Fruit fly (Drosophila melanogaster) whole organism, wandering third instar larva: ENCODE data around the gene CG6330.
A peak's percentile ranks its signal among the peaks of the same experiment; 100 is the strongest.

ENCODE experiments used
- Abd-B ChIP-seq: fragments of >200 bp; optimal IDR thresholded peaks from 2 replicates; lab custom pipeline; 2017; ENCODE audit warnings: missing biosample characterization, missing genetic modification characterization
- CG32264 ChIP-seq: fragments of 200-800 bp; sonication (Bioruptor generic); optimal IDR thresholded peaks from 2 replicates; lab custom pipeline; 2016; ENCODE audit warnings: missing biosample characterization, missing genetic modification characterization
- CG9705 ChIP-seq: fragments of 200-800 bp; sonication (Bioruptor generic); optimal IDR thresholded peaks from 2 replicates; lab custom pipeline; 2018; ENCODE audit warnings: missing biosample characterization, mild to moderate bottlenecking, missing genetic modification characterization
- CrebA ChIP-seq: fragments of 200-800 bp; sonication (Bioruptor generic); optimal IDR thresholded peaks from 2 replicates; lab custom pipeline; 2016; ENCODE audit warnings: missing biosample characterization, mild to moderate bottlenecking, missing genetic modification characterization, borderline replicate concordance
- Dif ChIP-seq: fragments of 200-275, 200-300 bp; sonication (Bioruptor generic); optimal IDR thresholded peaks from 2 replicates; lab custom pipeline; 2018; ENCODE audit warnings: missing biosample characterization, missing genetic modification characterization; ENCODE audit not compliant: partially characterized antibody
- GATAd ChIP-seq: sonication (Bioruptor generic); optimal IDR thresholded peaks from 2 replicates; lab custom pipeline; 2016; ENCODE audit warnings: missing biosample characterization, missing genetic modification characterization
- HLH106 ChIP-seq: fragments of 200-800 bp; optimal IDR thresholded peaks from 3 replicates; lab custom pipeline; 2019; ENCODE audit warnings: missing biosample characterization, mild to moderate bottlenecking, missing genetic modification characterization, moderate library complexity
- Hnf4 ChIP-seq: fragments of 200-800 bp; sonication (Bioruptor generic); optimal IDR thresholded peaks from 2 replicates; lab custom pipeline; 2016; ENCODE audit warnings: missing biosample characterization, mild to moderate bottlenecking, missing genetic modification characterization
- Hr78 ChIP-seq: fragments of >200 bp; optimal IDR thresholded peaks from 2 replicates; lab custom pipeline; 2017; ENCODE audit warnings: missing biosample characterization, missing genetic modification characterization
- Hr83 ChIP-seq: fragments of 200-300 bp; sonication (Bioruptor generic); optimal IDR thresholded peaks from 2 replicates; lab custom pipeline; 2016; ENCODE audit warnings: missing biosample characterization, mild to moderate bottlenecking, missing genetic modification characterization, moderate library complexity; ENCODE audit not compliant: poor library complexity, severe bottlenecking
- Jra ChIP-seq: sonication (Bioruptor generic); optimal IDR thresholded peaks from 2 replicates; lab custom pipeline; 2016; ENCODE audit warnings: missing biosample characterization, missing genetic modification characterization
- Mio ChIP-seq: sonication (Bioruptor generic); optimal IDR thresholded peaks from 2 replicates; lab custom pipeline; 2016; ENCODE audit warnings: missing biosample characterization, missing genetic modification characterization
- Myc ChIP-seq: fragments of >200 bp; optimal IDR thresholded peaks from 2 replicates; lab custom pipeline; 2017
- N ChIP-seq: fragments of >200 bp; optimal IDR thresholded peaks from 2 replicates; lab custom pipeline; 2018; ENCODE audit warnings: missing biosample characterization, missing external identifiers, missing genetic modification characterization
- OdsH ChIP-seq: fragments of 200-800 bp; sonication (Bioruptor generic); optimal IDR thresholded peaks from 2 replicates; lab custom pipeline; 2016; ENCODE audit warnings: missing biosample characterization, mild to moderate bottlenecking, missing genetic modification characterization
- Sp1 ChIP-seq: fragments of 200-800 bp; sonication (Bioruptor generic); optimal IDR thresholded peaks from 3 replicates; lab custom pipeline; 2019; ENCODE audit warnings: missing biosample characterization, mild to moderate bottlenecking, missing genetic modification characterization, moderate library complexity
- Vsx2 ChIP-seq: fragments of 200-300, 225-300 bp; sonication (Bioruptor generic); optimal IDR thresholded peaks from 2 replicates; lab custom pipeline; 2018; ENCODE audit warnings: missing biosample characterization, missing genetic modification characterization; ENCODE audit not compliant: partially characterized antibody
- br ChIP-seq: fragments of 200-800 bp; sonication (Bioruptor generic); optimal IDR thresholded peaks from 2 replicates; lab custom pipeline; 2016; ENCODE audit warnings: missing biosample characterization, missing genetic modification characterization
- brk ChIP-seq: fragments of 200-800 bp; sonication (Bioruptor generic); optimal IDR thresholded peaks from 2 replicates; lab custom pipeline; 2016; ENCODE audit warnings: missing biosample characterization, mild to moderate bottlenecking, missing genetic modification characterization
- dl ChIP-seq, 2 experiments: fragments of 175-275, 200-275 bp in 1 of 2; fragments of 200-275 bp in 1 of 2; sonication (Bioruptor generic); optimal IDR thresholded peaks; lab custom pipeline; 2018; ENCODE audit warnings: mild to moderate bottlenecking in 2 of 2, missing biosample characterization in 2 of 2, missing genetic modification characterization in 2 of 2, moderate library complexity in 2 of 2; ENCODE audit not compliant: partially characterized antibody in 2 of 2, insufficient read depth in 1 of 2
- dmrt93B ChIP-seq: fragments of 200-800 bp; sonication (Bioruptor generic); optimal IDR thresholded peaks from 2 replicates; lab custom pipeline; 2018; ENCODE audit warnings: missing biosample characterization, mild to moderate bottlenecking, missing genetic modification characterization
- dsf ChIP-seq: sonication (Bioruptor generic); optimal IDR thresholded peaks from 2 replicates; lab custom pipeline; 2016; ENCODE audit warnings: missing biosample characterization, missing genetic modification characterization, borderline replicate concordance
- ey ChIP-seq: fragments of 200-800 bp; sonication (Bioruptor generic); optimal IDR thresholded peaks from 2 replicates; lab custom pipeline; 2016; ENCODE audit warnings: missing biosample characterization, missing genetic modification characterization
- foxo ChIP-seq, 2 experiments: fragments of 200-800 bp; sonication (Bioruptor generic); optimal IDR thresholded peaks; 2 replicates in 1 of 2; 3 replicates in 1 of 2; lab custom pipeline; 2016 to 2017; ENCODE audit warnings: missing biosample characterization in 2 of 2, missing genetic modification characterization in 2 of 2
- fru ChIP-seq: fragments of 200-800 bp; sonication (Bioruptor generic); optimal IDR thresholded peaks from 3 replicates; lab custom pipeline; 2016; ENCODE audit warnings: missing biosample characterization, mild to moderate bottlenecking, missing genetic modification characterization
- h ChIP-seq: fragments of 200-800 bp; sonication (Bioruptor generic); optimal IDR thresholded peaks from 3 replicates; lab custom pipeline; 2016; ENCODE audit warnings: missing biosample characterization, mild to moderate bottlenecking, missing genetic modification characterization
- jim ChIP-seq: fragments of 175-275, 200-325 bp; sonication (Bioruptor generic); optimal IDR thresholded peaks from 2 replicates; lab custom pipeline; 2016; ENCODE audit warnings: missing biosample characterization, mild to moderate bottlenecking, missing genetic modification characterization
- lola ChIP-seq: fragments of >200 bp; optimal IDR thresholded peaks from 2 replicates; lab custom pipeline; 2017; ENCODE audit warnings: missing biosample characterization, missing genetic modification characterization
- pan ChIP-seq: fragments of >200 bp; optimal IDR thresholded peaks from 2 replicates; lab custom pipeline; 2017
- psq ChIP-seq: fragments of 200-800 bp; sonication (Bioruptor generic); optimal IDR thresholded peaks from 3 replicates; lab custom pipeline; 2017; ENCODE audit warnings: missing biosample characterization, mild to moderate bottlenecking, missing genetic modification characterization, moderate library complexity
- rgr ChIP-seq: fragments of 200-800 bp; sonication (Bioruptor generic); optimal IDR thresholded peaks from 3 replicates; lab custom pipeline; 2016; ENCODE audit warnings: missing biosample characterization, mild to moderate bottlenecking, missing genetic modification characterization
- sage ChIP-seq: fragments of 200-800 bp; sonication (Bioruptor generic); optimal IDR thresholded peaks from 2 replicates; lab custom pipeline; 2016; ENCODE audit warnings: missing biosample characterization, mild to moderate bottlenecking, missing genetic modification characterization
- sv ChIP-seq: fragments of 200-800 bp; sonication (Bioruptor generic); optimal IDR thresholded peaks from 3 replicates; lab custom pipeline; 2016; ENCODE audit warnings: missing biosample characterization, missing genetic modification characterization
- tai ChIP-seq: sonication (Bioruptor generic); optimal IDR thresholded peaks from 2 replicates; lab custom pipeline; 2016; ENCODE audit warnings: missing biosample characterization, missing genetic modification characterization
- usp ChIP-seq: fragments of >200 bp; optimal IDR thresholded peaks from 2 replicates; lab custom pipeline; 2017; ENCODE audit warnings: missing biosample characterization, missing genetic modification characterization
- woc ChIP-seq: sonication (Bioruptor generic); optimal IDR thresholded peaks from 2 replicates; lab custom pipeline; 2016; ENCODE audit warnings: missing biosample characterization, mild to moderate bottlenecking, missing genetic modification characterization

Gene CG6330

DNA sequence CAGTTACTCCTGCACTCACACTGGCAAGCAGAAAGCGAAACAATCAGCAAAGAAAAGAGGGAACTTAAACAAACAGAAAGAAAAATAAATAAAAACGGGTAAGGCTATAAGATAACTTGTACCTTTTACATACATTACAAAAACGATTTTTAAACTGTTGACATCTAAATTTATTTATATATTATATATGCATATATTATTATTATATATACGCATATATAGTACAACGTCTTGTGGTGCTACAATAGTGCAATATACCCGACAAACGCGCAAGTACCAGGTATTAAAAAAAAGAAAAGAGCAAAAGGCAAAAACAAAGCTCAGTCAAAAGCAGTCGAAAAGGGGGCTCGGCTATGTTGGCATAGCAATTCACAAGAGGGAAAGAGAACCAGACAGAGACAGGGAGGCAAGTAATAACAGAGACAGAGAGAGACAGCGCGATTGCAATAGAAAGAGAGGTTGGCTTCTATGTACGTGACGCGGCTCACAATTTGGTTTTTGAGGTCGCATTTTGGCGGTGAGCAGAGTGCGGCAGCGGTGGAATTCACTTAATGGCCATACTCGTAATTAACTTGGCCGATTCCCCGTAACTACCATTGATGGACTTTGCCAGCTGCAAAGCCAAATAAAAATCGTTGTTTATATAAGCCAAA is 4.1 kb downstream of the CG6330 start (continued):
- TF ChIP-seq h (GFP tag; lab: Kevin White, UChicago) (peak; percentile 78), br (GFP tag; lab: Kevin White, UChicago) (peak; percentile 38), Myc (lab: Kevin White, UChicago) (no peak), brk (GFP tag; lab: Kevin White, UChicago) (peak; percentile 68), Jra (GFP tag; lab: Kevin White, UChicago) (no peak), CG9705 (GFP tag; lab: Kevin White, UChicago) (peak; percentile 13), CrebA (peak; percentile 35), Hnf4 (GFP tag; lab: Kevin White, UChicago) (peak; percentile 74)

DNA sequence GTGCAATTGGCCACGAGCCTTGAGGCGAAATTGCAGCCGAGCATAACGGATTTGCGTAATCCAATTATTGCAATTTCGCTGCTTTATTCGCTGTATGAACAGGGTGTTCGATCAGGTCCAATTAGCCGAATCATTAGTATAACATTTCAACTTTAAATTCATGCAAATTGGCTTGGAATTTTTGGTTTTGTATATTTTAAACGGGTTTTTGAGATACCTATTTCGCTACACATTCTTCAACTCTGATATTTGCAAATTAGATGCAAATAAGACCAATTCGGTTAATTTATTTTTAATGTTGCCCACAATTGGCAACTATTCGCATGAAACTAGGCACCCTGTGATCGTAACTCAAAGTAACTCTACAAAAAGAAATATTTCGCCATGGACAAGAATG is 4.8 kb downstream of the CG6330 start:
- no peak for TF ChIP-seq psq
- TF ChIP-seq Abd-B (GFP tag; lab: Kevin White, UChicago): no peak
- no peak for TF ChIP-seq dmrt93B
- peak; percentile 43 for TF ChIP-seq br (GFP tag; lab: Kevin White, UChicago)
- peak; percentile 51 for TF ChIP-seq rgr (GFP tag; lab: Kevin White, UChicago)
- TF ChIP-seq Sp1: no peak
- peak; percentile 41 for TF ChIP-seq ey
- TF ChIP-seq CG32264 (GFP tag; lab: Kevin White, UChicago): no peak
- TF ChIP-seq dsf (GFP tag; lab: Kevin White, UChicago): no peak
- TF ChIP-seq, all 38 proteins: peak for 3

dm6 chr3R:26952857-26953477 is 5.3 kb downstream of the CG6330 start:
- TF ChIP-seq sage (GFP tag; lab: Kevin White, UChicago) (no peak), lola (GFP tag; lab: Kevin White, UChicago) (no peak), CrebA (no peak), GATAd (no peak), Hr78 (GFP tag; lab: Kevin White, UChicago) (no peak), Vsx2 (GFP tag; lab: Kevin White, UChicago) (no peak), CG32264 (GFP tag; lab: Kevin White, UChicago) (no peak)
- TF ChIP-seq, all 38 proteins: peak for 0

dm6 chr3R:26952200-26952856 is 6.0 kb downstream of the CG6330 start:
- TF ChIP-seq pan (no peak), sv (peak; percentile 10), tai (GFP tag; lab: Kevin White, UChicago) (no peak)

DNA sequence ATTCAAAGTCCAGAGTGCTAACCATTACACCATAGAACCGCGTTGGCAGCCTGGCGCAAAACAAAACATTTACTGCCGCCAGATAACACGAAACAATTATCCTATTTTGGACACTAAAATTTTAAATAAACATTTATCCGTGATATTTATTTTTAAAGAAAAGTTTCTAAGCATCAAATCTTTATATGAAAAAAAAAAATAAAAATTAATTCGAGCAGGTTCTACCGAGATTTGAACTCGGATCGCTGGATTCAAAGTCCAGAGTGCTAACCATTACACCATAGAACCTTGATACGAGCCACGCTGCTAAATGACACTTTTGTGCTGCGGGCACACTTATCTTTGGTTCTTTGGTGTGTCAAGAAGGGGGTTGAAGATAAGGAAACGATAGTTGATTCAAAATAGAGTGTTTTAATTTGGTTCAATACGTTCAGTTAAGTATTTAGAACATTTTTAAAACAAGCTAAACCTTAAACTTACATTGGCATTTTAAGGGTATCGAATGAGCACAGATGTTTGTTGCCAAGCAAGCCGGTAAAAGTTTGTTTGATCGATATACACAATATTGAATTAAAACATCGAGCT is 10.9 kb downstream of the CG6330 start, which contains the start of gene Spag1:
Spag1 (plus strand) TSS at position 535 of the 585 bp plus-strand sequence.
- TF ChIP-seq OdsH (no peak), Vsx2 (GFP tag; lab: Kevin White, UChicago) (no peak), pan (no peak), brk (GFP tag; lab: Kevin White, UChicago) (peak; percentile 46), CG9705 (GFP tag; lab: Kevin White, UChicago) (no peak), psq (no peak), jim (no peak), Hr78 (GFP tag; lab: Kevin White, UChicago) (no peak), Mio (GFP tag; lab: Kevin White, UChicago) (no peak), N (GFP tag; lab: Kevin White, UChicago) (no peak), Hnf4 (GFP tag; lab: Kevin White, UChicago) (peak; percentile 75), foxo (GFP tag; optimal IDR thresholded peaks at IDR 0.05; lab: Kevin White, UChicago) (no peak), dsf (GFP tag; lab: Kevin White, UChicago) (no peak), CrebA (peak; percentile 95), Sp1 (no peak), Hr83 (GFP tag; lab: Kevin White, UChicago) (no peak), lola (GFP tag; lab: Kevin White, UChicago) (no peak), usp (GFP tag; lab: Kevin White, UChicago) (no peak), tai (GFP tag; lab: Kevin White, UChicago) (no peak), rgr (GFP tag; lab: Kevin White, UChicago) (no peak), HLH106 (tag; lab: Kevin White, UChicago) (no peak), woc (GFP tag; lab: Kevin White, UChicago) (peak; percentile 8), Jra (GFP tag; lab: Kevin White, UChicago) (peak; percentile 42), dl (GFP tag; optimal IDR thresholded peaks at IDR 0.05; lab: Kevin White, UChicago; ENCODE audit: insufficient read depth in 1 of 2, partially characterized antibody in 2 of 2) (no peak), GATAd (no peak), CG32264 (GFP tag; lab: Kevin White, UChicago) (peak; percentile 4), fru (GFP tag; lab: Kevin White, UChicago) (no peak), Myc (lab: Kevin White, UChicago) (no peak), dmrt93B (no peak), sv (no peak), ey (no peak), Dif (GFP tag; lab: Kevin White, UChicago) (no peak)
